Worm (Caenorhabditis elegans) whole organism, young adult: ENCODE data around the gene rbg-3.

Experiments
- F52B5.7 ChIP-seq: sonication (generic microtip); optimal IDR thresholded peaks from 2 replicates; lab custom pipeline; 2016; ENCODE audit warnings: mild to moderate bottlenecking, missing genetic modification characterization, missing compliant biosample characterization
- attf-3 ChIP-seq: fragments of 200-800 bp; sonication (Bioruptor generic); conservative IDR thresholded peaks from 2 replicates; pipeline ENCODE4 v1.3.6; 2022; ENCODE audit warnings: missing genetic modification reagents, missing genetic modification characterization, missing compliant biosample characterization
- lag-1 ChIP-seq: fragments of 200-800 bp; sonication (Bioruptor generic); IDR thresholded peaks from 2 replicates; pipeline ENCODE4 v1.3.6; 2022; ENCODE audit warnings: missing genetic modification reagents, missing genetic modification characterization, missing compliant biosample characterization
- mel-28 ChIP-seq: sonication (generic microtip); optimal IDR thresholded peaks from 2 replicates; lab custom pipeline; 2016; ENCODE audit warnings: borderline replicate concordance, mild to moderate bottlenecking, missing genetic modification characterization, missing compliant biosample characterization
- ztf-26 ChIP-seq: sonication (generic microtip); optimal IDR thresholded peaks from 2 replicates; lab custom pipeline; 2017; ENCODE audit warnings: missing genetic modification characterization, missing compliant biosample characterization

- no peak for TF ChIP-seq F52B5.7
- TF ChIP-seq mel-28 (tag; lab: Kevin White, UChicago): no peak
- TF ChIP-seq lag-1 (GFP tag; lab: Robert Waterston, UW): no peak
- TF ChIP-seq ztf-26 (tag; lab: Kevin White, UChicago): no peak
- no peak for TF ChIP-seq attf-3
These were observed 39.1 kb upstream of the rbg-3 start, which contains the start of gene him-18 for ce11 chrIII:4715088-4715487.
